Worm (Caenorhabditis elegans): ENCODE results near the gene Y55B1AR.2.

ce11 chrIII:640198-640803 lies 41.7 kb upstream of the Y55B1AR.2 start, which contains the start of the genes tag-266 and tag-267:
- TF ChIP-seq jun-1 (tag; optimal IDR thresholded peaks at IDR 0.05): peak; percentile 20
- TF ChIP-seq nhr-76 (tag; optimal IDR thresholded peaks at IDR 0.05): no peak
- no peak for TF ChIP-seq pqm-1 (tag; optimal IDR thresholded peaks at IDR 0.05)
- no peak for TF ChIP-seq C34B4.2 (tag; optimal IDR thresholded peaks at IDR 0.05)
- peak; percentile 82 for TF ChIP-seq isw-1 (GFP tag; IDR thresholded peaks at IDR 0.05)

Measured in whole organism, L1 larva.